Worm (Caenorhabditis elegans) whole organism, early embryonic: ENCODE data around the gene cmtr-2.

Experiments used
- F13C5.2 ChIP-seq: sonication (generic microtip); optimal IDR thresholded peaks from 2 replicates; lab custom pipeline; 2017; ENCODE audit warnings: mild to moderate bottlenecking, missing genetic modification characterization, inconsistent platforms, missing compliant biosample characterization
- aly-1 ChIP-seq: sonication (generic microtip); optimal IDR thresholded peaks from 2 replicates; lab custom pipeline; 2016; ENCODE audit warnings: missing genetic modification characterization, missing compliant biosample characterization
- ama-1 ChIP-seq: fragments of 150-350 bp; optimal IDR thresholded peaks from 2 replicates; lab custom pipeline; 2014
- ceh-13 ChIP-seq: fragments of 200-800 bp; sonication (Bioruptor generic); optimal IDR thresholded peaks from 2 replicates; lab custom pipeline; 2018; ENCODE audit warnings: mild to moderate bottlenecking, missing genetic modification characterization, missing compliant biosample characterization
- ceh-36 ChIP-seq: sonication (generic microtip); optimal IDR thresholded peaks from 2 replicates; lab custom pipeline; 2016; ENCODE audit warnings: missing genetic modification characterization, inconsistent platforms, missing compliant biosample characterization
- flt-1 ChIP-seq: fragments of 200-800 bp; sonication (Bioruptor generic); IDR thresholded peaks from 2 replicates; pipeline ENCODE4 v1.3.6; 2022; ENCODE audit warnings: missing genetic modification characterization, missing compliant biosample characterization
- hmbx-1 ChIP-seq: sonication (generic microtip); optimal IDR thresholded peaks from 2 replicates; lab custom pipeline; 2016; ENCODE audit warnings: mild to moderate bottlenecking, missing genetic modification characterization, missing compliant biosample characterization
- hmg-4 ChIP-seq: fragments of 200-800 bp; sonication (Bioruptor generic); optimal IDR thresholded peaks from 2 replicates; lab custom pipeline; 2018; ENCODE audit warnings: mild to moderate bottlenecking, missing genetic modification characterization, missing compliant biosample characterization
- hnd-1 ChIP-seq: sonication (generic microtip); optimal IDR thresholded peaks from 2 replicates; lab custom pipeline; 2016; ENCODE audit warnings: missing genetic modification characterization, missing compliant biosample characterization
- pes-1 ChIP-seq: fragments of 200-800 bp; sonication (Bioruptor generic); IDR thresholded peaks from 2 replicates; pipeline ENCODE4 v1.3.6; 2022; ENCODE audit warnings: missing genetic modification reagents, missing genetic modification characterization, missing compliant biosample characterization
- scrt-1 ChIP-seq: fragments of 200-800 bp; sonication (Bioruptor generic); IDR thresholded peaks from 2 replicates; pipeline ENCODE4 v1.3.6; 2022; ENCODE audit warnings: missing genetic modification characterization, missing compliant biosample characterization
- sea-1 ChIP-seq: fragments of 200-800 bp; sonication (Bioruptor generic); conservative IDR thresholded peaks from 2 replicates; pipeline ENCODE4 v1.3.6; 2022; ENCODE audit warnings: missing genetic modification characterization, missing compliant biosample characterization
- tbx-11 ChIP-seq: fragments of 200-800 bp; sonication (Bioruptor generic); IDR thresholded peaks from 2 replicates; pipeline ENCODE4 v1.3.6; 2022; ENCODE audit warnings: missing genetic modification characterization, missing compliant biosample characterization
- tbx-37 ChIP-seq: fragments of 200-800 bp; sonication (Bioruptor generic); conservative IDR thresholded peaks from 2 replicates; pipeline ENCODE4 v1.3.6; 2022; ENCODE audit warnings: missing genetic modification reagents, missing genetic modification characterization, missing compliant biosample characterization

DNA sequence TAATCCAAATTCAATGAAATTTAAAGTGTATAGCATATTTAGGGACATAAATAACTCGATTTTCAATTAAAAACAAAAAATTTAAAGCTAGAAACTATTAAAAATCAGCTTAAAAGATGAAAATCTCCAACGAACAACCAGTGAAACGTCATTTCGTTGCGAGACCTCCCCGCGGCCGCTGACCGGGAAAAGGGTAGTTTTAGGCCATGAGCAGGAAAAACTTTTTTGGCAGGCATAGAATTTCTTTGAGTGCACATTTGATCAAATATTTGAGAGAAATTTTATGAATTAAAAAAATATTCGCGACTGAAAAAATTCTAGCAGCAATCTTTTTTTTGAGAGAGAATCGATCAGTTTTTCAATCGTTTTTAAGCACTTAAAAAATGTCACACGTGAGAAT, 10.1 kb downstream of the cmtr-2 start:
- TF ChIP-seq ceh-13 (no peak), F13C5.2 (tag; lab: Kevin White, UChicago) (no peak), aly-1 (tag; lab: Kevin White, UChicago) (no peak), flt-1 (no peak), ceh-36 (tag; lab: Kevin White, UChicago) (no peak), hmg-4 (GFP tag; lab: Kevin White, UChicago) (no peak), tbx-37 (GFP tag; lab: Robert Waterston, UW) (no peak), ama-1 (no peak), scrt-1 (GFP tag; lab: Robert Waterston, UW) (no peak), pes-1 (GFP tag; lab: Robert Waterston, UW) (no peak), sea-1 (GFP tag; lab: Robert Waterston, UW) (no peak), tbx-11 (no peak), hnd-1 (tag; lab: Kevin White, UChicago) (no peak), hmbx-1 (tag; lab: Kevin White, UChicago) (no peak)
